Worm (Caenorhabditis elegans) whole organism, L4 larva: ENCODE data around the gene egl-8.

Source experiments
- D1046.2 ChIP-seq: fragments of 200-800 bp; sonication (Bioruptor generic); IDR thresholded peaks from 2 replicates; pipeline ENCODE4 v1.3.6; 2022; ENCODE audit warnings: missing genetic modification characterization, missing compliant biosample characterization
- F26F4.8 ChIP-seq: fragments of 200-800 bp; sonication (Bioruptor generic); conservative IDR thresholded peaks from 2 replicates; pipeline ENCODE4 v1.3.6; 2022; ENCODE audit warnings: missing genetic modification characterization, missing compliant biosample characterization
- F37D6.2 ChIP-seq: sonication (generic microtip); optimal IDR thresholded peaks from 2 replicates; lab custom pipeline; 2016; ENCODE audit warnings: mild to moderate bottlenecking, missing genetic modification characterization, missing compliant biosample characterization
- F49E8.2 ChIP-seq: sonication (generic microtip); optimal IDR thresholded peaks from 2 replicates; lab custom pipeline; 2016; ENCODE audit warnings: missing compliant biosample characterization, mild to moderate bottlenecking, missing genetic modification characterization, borderline replicate concordance
- T20F7.1 ChIP-seq: fragments of 200-800 bp; sonication (Bioruptor generic); optimal IDR thresholded peaks from 2 replicates; lab custom pipeline; 2018; ENCODE audit warnings: mild to moderate bottlenecking, missing genetic modification characterization, missing compliant biosample characterization
- T26A8.4 ChIP-seq: fragments of 200-800 bp; sonication (Bioruptor generic); IDR thresholded peaks from 2 replicates; pipeline ENCODE4 v1.3.6; 2022; ENCODE audit warnings: missing genetic modification characterization, missing compliant biosample characterization
- Y5F2A.4 ChIP-seq: fragments of 200-800 bp; sonication (Bioruptor generic); optimal IDR thresholded peaks from 2 replicates; lab custom pipeline; 2018; ENCODE audit warnings: mild to moderate bottlenecking, missing genetic modification characterization, missing compliant biosample characterization
- Y75B8A.6 ChIP-seq: fragments of 200-800 bp; sonication (Bioruptor generic); IDR thresholded peaks from 2 replicates; pipeline ENCODE4 v1.3.6; 2022; ENCODE audit warnings: missing genetic modification reagents, missing genetic modification characterization, missing compliant biosample characterization
- ZK337.2 ChIP-seq: fragments of 200-800 bp; sonication (Bioruptor generic); IDR thresholded peaks from 2 replicates; pipeline ENCODE4 v1.3.6; 2022; ENCODE audit warnings: missing genetic modification reagents, missing genetic modification characterization, missing compliant biosample characterization
- ZK546.5 ChIP-seq, 2 experiments: sonication (generic microtip); optimal IDR thresholded peaks; 2 replicates each; lab custom pipeline; 2017; ENCODE audit warnings: missing biosample characterization in 2 of 2, missing genetic modification characterization in 2 of 2
- aha-1 ChIP-seq: fragments of 150-350 bp; peaks from one replicate; lab custom pipeline; 2014; ENCODE audit warnings: missing biosample characterization, missing genetic modification characterization
- ama-1 ChIP-seq: fragments of 150-350 bp; optimal IDR thresholded peaks from 2 replicates; lab custom pipeline; 2014; ENCODE audit warnings: inconsistent platforms, mixed read lengths
- attf-4 ChIP-seq: sonication (generic microtip); optimal IDR thresholded peaks from 3 replicates; lab custom pipeline; 2017; ENCODE audit warnings: missing biosample characterization, missing genetic modification characterization
- ceh-44 ChIP-seq: fragments of 200-800 bp; sonication (Bioruptor generic); IDR thresholded peaks from 2 replicates; pipeline ENCODE4 v1.3.6; 2022; ENCODE audit warnings: missing genetic modification reagents, missing genetic modification characterization, missing compliant biosample characterization
- ctbp-1 ChIP-seq: fragments of 200-800 bp; sonication (Bioruptor generic); IDR thresholded peaks from 2 replicates; pipeline ENCODE4 v1.3.6; 2022; ENCODE audit warnings: missing genetic modification reagents, missing genetic modification characterization, missing compliant biosample characterization
- daf-12 ChIP-seq: fragments of 150-350 bp; optimal IDR thresholded peaks from 2 replicates; lab custom pipeline; 2014; ENCODE audit warnings: missing biosample characterization, missing genetic modification reagents, missing genetic modification characterization
- daf-8 ChIP-seq: fragments of 200-800 bp; sonication (Bioruptor generic); IDR thresholded peaks from 2 replicates; pipeline ENCODE4 v1.3.6; 2022; ENCODE audit warnings: missing genetic modification characterization, missing compliant biosample characterization
- dmd-6 ChIP-seq: fragments of 200-800 bp; sonication (Bioruptor generic); IDR thresholded peaks from 2 replicates; pipeline ENCODE4 v1.3.6; 2022; ENCODE audit warnings: missing genetic modification reagents, missing genetic modification characterization, missing compliant biosample characterization
- dmd-8 ChIP-seq: fragments of 200-800 bp; sonication (Bioruptor generic); IDR thresholded peaks from 2 replicates; pipeline ENCODE4 v1.3.6; 2022; ENCODE audit warnings: missing genetic modification characterization, missing compliant biosample characterization
- dmd-9 ChIP-seq: fragments of 200-800 bp; sonication (Bioruptor generic); IDR thresholded peaks from 2 replicates; pipeline ENCODE4 v1.3.6; 2022; ENCODE audit warnings: missing genetic modification reagents, missing genetic modification characterization, missing compliant biosample characterization
- dve-1 ChIP-seq: sonication (generic microtip); optimal IDR thresholded peaks from 2 replicates; lab custom pipeline; 2017; ENCODE audit warnings: antibody characterized with exemption, mild to moderate bottlenecking, missing genetic modification characterization, missing compliant biosample characterization; ENCODE audit not compliant: insufficient read depth
- hlh-30 ChIP-seq: sonication (generic microtip); optimal IDR thresholded peaks from 2 replicates; lab custom pipeline; 2017; ENCODE audit warnings: antibody characterized with exemption, mild to moderate bottlenecking, missing genetic modification characterization, missing compliant biosample characterization; ENCODE audit not compliant: insufficient read depth
- hmg-1.1 ChIP-seq: fragments of 200-800 bp; sonication (Bioruptor generic); IDR thresholded peaks from 2 replicates; pipeline ENCODE4 v1.3.6; 2022; ENCODE audit warnings: missing genetic modification reagents, missing genetic modification characterization, missing compliant biosample characterization
- jun-1 ChIP-seq: fragments of 150-350 bp; optimal IDR thresholded peaks from 2 replicates; lab custom pipeline; 2014; ENCODE audit warnings: missing biosample characterization, missing genetic modification reagents, missing genetic modification characterization
- lim-7 ChIP-seq: fragments of 200-800 bp; sonication (Bioruptor generic); IDR thresholded peaks from 2 replicates; pipeline ENCODE4 v1.3.6; 2022; ENCODE audit warnings: missing genetic modification characterization, missing compliant biosample characterization
- lin-13 ChIP-seq: fragments of 150-350 bp; optimal IDR thresholded peaks from 2 replicates; lab custom pipeline; 2014; ENCODE audit warnings: missing biosample characterization, missing genetic modification reagents, missing genetic modification characterization
- lin-15B ChIP-seq: fragments of 150-350 bp; sonication (generic microtip); optimal IDR thresholded peaks from 3 replicates; lab custom pipeline; 2014; ENCODE audit warnings: missing biosample characterization, missing genetic modification characterization
- lin-29 ChIP-seq: fragments of 200-800 bp; sonication (Bioruptor generic); IDR thresholded peaks from 2 replicates; pipeline ENCODE4 v1.3.6; 2022; ENCODE audit warnings: missing genetic modification reagents, missing genetic modification characterization, missing compliant biosample characterization
- lin-39 ChIP-seq: fragments of 150-350 bp; optimal IDR thresholded peaks from 2 replicates; lab custom pipeline; 2014; ENCODE audit warnings: missing biosample characterization, missing genetic modification reagents, missing genetic modification characterization
- lir-3 ChIP-seq: sonication (generic microtip); optimal IDR thresholded peaks from 2 replicates; lab custom pipeline; 2016; ENCODE audit warnings: mild to moderate bottlenecking, missing genetic modification characterization, missing compliant biosample characterization
- lsy-2 ChIP-seq, 2 experiments: fragments of 150-350 bp in 1 of 2; sonication (generic microtip) in 1 of 2; optimal IDR thresholded peaks; 2 replicates each; lab custom pipeline; 2014 to 2017; ENCODE audit warnings: missing biosample characterization in 2 of 2, missing genetic modification characterization in 2 of 2
- nhr-10 ChIP-seq: fragments of 150-350 bp; optimal IDR thresholded peaks from 2 replicates; lab custom pipeline; 2014; ENCODE audit warnings: missing biosample characterization, missing genetic modification characterization
- nhr-11 ChIP-seq: fragments of 150-350 bp; optimal IDR thresholded peaks from 2 replicates; lab custom pipeline; 2014; ENCODE audit warnings: missing biosample characterization, missing genetic modification characterization
- nhr-237 ChIP-seq: sonication (generic microtip); optimal IDR thresholded peaks from 2 replicates; lab custom pipeline; 2017; ENCODE audit warnings: missing biosample characterization, missing genetic modification characterization
- nhr-41 ChIP-seq: fragments of 200-800 bp; sonication (Bioruptor generic); IDR thresholded peaks from 2 replicates; pipeline ENCODE4 v1.3.6; 2022; ENCODE audit warnings: missing genetic modification reagents, missing genetic modification characterization, missing compliant biosample characterization
- nhr-48 ChIP-seq: sonication (generic microtip); optimal IDR thresholded peaks from 2 replicates; lab custom pipeline; 2016; ENCODE audit warnings: mild to moderate bottlenecking, missing genetic modification characterization, missing compliant biosample characterization
- nhr-6 ChIP-seq: fragments of 150-350 bp; optimal IDR thresholded peaks from 2 replicates; lab custom pipeline; 2014; ENCODE audit warnings: missing biosample characterization, missing genetic modification characterization
- nhr-76 ChIP-seq: fragments of 150-350 bp; optimal IDR thresholded peaks from 2 replicates; lab custom pipeline; 2014; ENCODE audit warnings: missing biosample characterization, missing genetic modification characterization
- php-3 ChIP-seq: fragments of 200-800 bp; sonication (Bioruptor generic); IDR thresholded peaks from 2 replicates; pipeline ENCODE4 v1.3.6; 2022; ENCODE audit warnings: missing genetic modification reagents, missing genetic modification characterization, missing compliant biosample characterization
- rbr-2 ChIP-seq: sonication (generic microtip); optimal IDR thresholded peaks from 2 replicates; lab custom pipeline; 2016; ENCODE audit warnings: missing genotype, missing genetic modification characterization, missing compliant biosample characterization
- saeg-2 ChIP-seq: fragments of 200-800 bp; sonication (Bioruptor generic); IDR thresholded peaks from 2 replicates; pipeline ENCODE4 v1.3.6; 2022; ENCODE audit warnings: missing genetic modification reagents, missing genetic modification characterization, missing compliant biosample characterization
- sdz-12 ChIP-seq: fragments of 200-800 bp; sonication (Bioruptor generic); optimal IDR thresholded peaks from 2 replicates; lab custom pipeline; 2018; ENCODE audit warnings: mild to moderate bottlenecking, missing genetic modification characterization, missing compliant biosample characterization
- set-16 ChIP-seq: fragments of 200-800 bp; sonication (Bioruptor generic); IDR thresholded peaks from 2 replicates; pipeline ENCODE4 v1.3.6; 2022; ENCODE audit warnings: missing genetic modification reagents, missing genetic modification characterization, missing compliant biosample characterization
- spr-1 ChIP-seq: sonication (generic microtip); optimal IDR thresholded peaks from 2 replicates; lab custom pipeline; 2016; ENCODE audit warnings: mild to moderate bottlenecking, missing genetic modification characterization, missing compliant biosample characterization
- tag-97 ChIP-seq: fragments of 200-800 bp; sonication (Bioruptor generic); IDR thresholded peaks from 2 replicates; pipeline ENCODE4 v1.3.6; 2022; ENCODE audit warnings: missing genetic modification characterization, missing compliant biosample characterization
- vab-7 ChIP-seq: fragments of 200-800 bp; sonication (Bioruptor generic); IDR thresholded peaks from 2 replicates; pipeline ENCODE4 v1.3.6; 2022; ENCODE audit warnings: missing genetic modification reagents, missing genetic modification characterization, missing compliant biosample characterization
- zag-1 ChIP-seq: fragments of 150-350 bp; optimal IDR thresholded peaks from 2 replicates; lab custom pipeline; 2014; ENCODE audit warnings: missing biosample characterization, missing genetic modification characterization
- zfp-2 ChIP-seq: sonication (generic microtip); optimal IDR thresholded peaks from 2 replicates; lab custom pipeline; 2016; ENCODE audit warnings: mild to moderate bottlenecking, missing genetic modification characterization, missing compliant biosample characterization
- zfp-3 ChIP-seq: fragments of 200-800 bp; sonication (Bioruptor generic); conservative IDR thresholded peaks from 2 replicates; pipeline ENCODE4 v1.3.6; 2022; ENCODE audit warnings: missing genetic modification reagents, missing genetic modification characterization, missing compliant biosample characterization
- zip-11 ChIP-seq: fragments of 200-800 bp; sonication (Bioruptor generic); IDR thresholded peaks from 2 replicates; pipeline ENCODE4 v1.3.6; 2022; ENCODE audit warnings: missing genetic modification characterization, missing compliant biosample characterization
- ztf-11 ChIP-seq: fragments of 150-350 bp; optimal IDR thresholded peaks from 2 replicates; lab custom pipeline; 2014; ENCODE audit warnings: missing biosample characterization, missing genetic modification characterization
- ztf-7 ChIP-seq: fragments of 150-350 bp; optimal IDR thresholded peaks from 2 replicates; lab custom pipeline; 2014; ENCODE audit warnings: missing biosample characterization, missing genetic modification characterization

The egl-8 gene

DNA sequence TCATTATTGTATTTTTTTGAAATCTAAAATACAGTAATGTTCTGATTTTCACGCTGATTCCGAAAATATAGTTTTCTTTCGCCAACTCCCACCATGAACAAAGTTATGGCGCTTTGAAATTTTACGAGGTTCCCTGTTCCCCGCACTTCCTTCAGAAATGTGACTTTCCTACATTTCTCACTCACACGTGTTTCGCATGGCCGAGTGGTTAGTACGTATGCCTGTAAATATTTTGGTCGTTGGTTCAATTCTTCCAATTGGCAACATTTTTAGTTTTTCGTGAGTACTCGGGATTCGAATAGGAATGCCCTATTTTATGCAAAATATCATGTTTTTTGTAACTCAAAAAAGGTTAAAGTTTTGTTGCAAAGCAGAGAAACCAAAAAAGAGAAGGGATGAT lies 32.7 kb downstream of the egl-8 start (continued):
- peak; percentile 62 for TF ChIP-seq hlh-30 (tag; lab: Kevin White, UChicago)
- no peak for TF ChIP-seq zag-1
- TF ChIP-seq lin-13 (GFP tag; lab: Kevin White, UChicago) = no peak
- TF ChIP-seq dmd-9 (GFP tag; lab: Robert Waterston, UW) = 0 out of 2 replicates have a peak, but pooled peaks have one; percentile 10
- TF ChIP-seq daf-12 = no peak
- peak; percentile 40 for TF ChIP-seq spr-1 (tag; lab: Kevin White, UChicago)
- TF ChIP-seq nhr-11 = no peak
- TF ChIP-seq nhr-41 (GFP tag; lab: Robert Waterston, UW) = 0 out of 2 replicates have a peak, but pooled peaks have one; percentile 76
- TF ChIP-seq D1046.2 (GFP tag; lab: Robert Waterston, UW) = peak; percentile 87
- peak; percentile 71 for TF ChIP-seq ctbp-1 (GFP tag; lab: Robert Waterston, UW)
- peak; percentile 53 for TF ChIP-seq ztf-7 (tag; lab: Kevin White, UChicago)
- no peak for TF ChIP-seq lsy-2 (tag; optimal IDR thresholded peaks at IDR 0.05; lab: Kevin White, UChicago)
- TF ChIP-seq lin-29 (GFP tag; lab: Robert Waterston, UW) = peak; percentile 54; the same call in 1 of the 2 replicates
- TF ChIP-seq F37D6.2 (tag; lab: Kevin White, UChicago) = peak; percentile 48
- no peak for TF ChIP-seq tag-97 (GFP tag; lab: Robert Waterston, UW)
- TF ChIP-seq nhr-237 = no peak
- no peak for TF ChIP-seq daf-8
- no peak for TF ChIP-seq ZK546.5 (tag; optimal IDR thresholded peaks at IDR 0.05; lab: Kevin White, UChicago)
- TF ChIP-seq lir-3 (tag; lab: Kevin White, UChicago) = peak; percentile 37
- TF ChIP-seq aha-1 (tag; lab: Kevin White, UChicago) = peak; percentile 87
- peak; percentile 18 for TF ChIP-seq F49E8.2 (tag; lab: Kevin White, UChicago)
- TF ChIP-seq jun-1 (tag; lab: Kevin White, UChicago) = peak; percentile 4
- no peak for TF ChIP-seq set-16 (GFP tag; lab: Robert Waterston, UW)
- peak; percentile 87 for TF ChIP-seq hmg-1.1 (GFP tag; lab: Robert Waterston, UW)
- peak; percentile 86 for TF ChIP-seq Y75B8A.6 (GFP tag; lab: Robert Waterston, UW)
- no peak; the same call in 1 of the 2 replicates for TF ChIP-seq vab-7 (GFP tag; lab: Robert Waterston, UW)
- TF ChIP-seq nhr-76 = no peak
- no peak for TF ChIP-seq ama-1
- TF ChIP-seq nhr-6 (tag; lab: Kevin White, UChicago) = peak; percentile 31
- TF ChIP-seq rbr-2 (tag; lab: Kevin White, UChicago) = peak; percentile 51
- peak; percentile 62 for TF ChIP-seq sdz-12 (GFP tag; lab: Kevin White, UChicago)
- peak; percentile 93 for TF ChIP-seq lim-7 (GFP tag; lab: Robert Waterston, UW)
- TF ChIP-seq saeg-2 (GFP tag; lab: Robert Waterston, UW) = no peak
- no peak for TF ChIP-seq dve-1 (tag; lab: Kevin White, UChicago)
- TF ChIP-seq dmd-6 (GFP tag; lab: Robert Waterston, UW) = no peak
- TF ChIP-seq nhr-48 = peak; percentile 5
- peak; percentile 45; the same call in 1 of the 2 replicates for TF ChIP-seq ZK337.2
- TF ChIP-seq lin-15B (tag; lab: Kevin White, UChicago) = no peak
- TF ChIP-seq php-3 (GFP tag; lab: Robert Waterston, UW) = peak; percentile 76
- no peak for TF ChIP-seq nhr-10 (tag; lab: Kevin White, UChicago)
- 0 out of 2 replicates have a peak, but pooled peaks have one; percentile 52 for TF ChIP-seq zfp-3 (GFP tag; lab: Robert Waterston, UW)
- TF ChIP-seq dmd-8 = peak; percentile 89
- TF ChIP-seq attf-4 (tag; lab: Kevin White, UChicago) = no peak
- no peak for TF ChIP-seq lin-39
- TF ChIP-seq F26F4.8 (GFP tag; lab: Robert Waterston, UW) = peak; percentile 91
- no peak; the same call in 1 of the 2 replicates for TF ChIP-seq T26A8.4
- TF ChIP-seq Y5F2A.4 = peak; percentile 84
- TF ChIP-seq zfp-2 = no peak
- peak; percentile 75; the same call in 1 of the 2 replicates for TF ChIP-seq ceh-44 (GFP tag; lab: Robert Waterston, UW)
- TF ChIP-seq ztf-11 (tag; lab: Kevin White, UChicago) = no peak
- TF ChIP-seq T20F7.1 (GFP tag; lab: Kevin White, UChicago) = peak; percentile 43
- peak; percentile 87 for TF ChIP-seq zip-11 (GFP tag; lab: Robert Waterston, UW)
- TF ChIP-seq, all 104 proteins: peak for 56
